Worm (Caenorhabditis elegans): ENCODE data around the gene F55B11.4.

DNA sequence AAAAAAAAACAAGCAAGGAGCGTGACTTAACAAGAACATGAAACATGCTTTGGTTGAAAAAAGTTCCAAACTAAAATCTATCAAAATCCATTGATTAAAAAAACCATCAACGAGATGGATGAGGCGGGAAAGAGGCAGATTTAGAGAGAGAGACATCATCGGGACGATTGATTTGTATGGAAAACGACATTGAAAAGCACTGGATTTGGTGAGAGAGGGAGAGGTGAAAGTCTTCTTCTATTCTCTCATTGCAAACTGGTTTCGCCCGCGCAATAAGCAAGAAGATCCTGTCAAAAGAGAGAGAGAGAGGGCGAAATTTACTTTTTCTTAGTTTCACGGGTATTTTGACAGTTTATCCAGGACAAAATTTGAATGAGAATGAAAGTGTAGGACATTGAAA is 45.6 kb downstream of the F55B11.4 start:
- TF ChIP-seq tbp1 (GFP tag; optimal IDR thresholded peaks at IDR 0.05): no peak
- TF ChIP-seq F33H1.4 (GFP tag; IDR thresholded peaks at IDR 0.05): no peak
- TF ChIP-seq F55B11.4 (tag; optimal IDR thresholded peaks at IDR 0.05; ENCODE audit: borderline replicate concordance, insufficient read depth): no peak
- no peak for TF ChIP-seq zfh-2 (GFP tag; conservative IDR thresholded peaks at IDR 0.05)
- TF ChIP-seq Y56A3A.18 (GFP tag; IDR thresholded peaks at IDR 0.05): no peak
- no peak for TF ChIP-seq ceh-100 (GFP tag; IDR thresholded peaks at IDR 0.05)
- no peak for TF ChIP-seq dpl-1 (GFP tag; optimal IDR thresholded peaks at IDR 0.05)
- no peak for TF ChIP-seq ztf-18 (tag; optimal IDR thresholded peaks at IDR 0.05)

Measured in whole organism, young adult.